Worm (Caenorhabditis elegans): ENCODE measurements around the gene clec-4.

Gene clec-4

ce11 chrII:12542594-12542997 lies 38.3 kb downstream of the clec-4 start (continued):
- TF ChIP-seq F49E8.2 (tag; optimal IDR thresholded peaks at IDR 0.05; ENCODE audit: insufficient read depth) (peak; percentile 11), die-1 (tag; optimal IDR thresholded peaks at IDR 0.05) (peak; percentile 69), madf-6 (GFP tag; IDR thresholded peaks at IDR 0.05) (peak; percentile 41), aptf-2 (GFP tag; conservative IDR thresholded peaks at IDR 0.05) (no peak), ets-4 (GFP tag; optimal IDR thresholded peaks at IDR 0.05) (no peak), lin-26 (GFP tag; IDR thresholded peaks at IDR 0.05) (peak; percentile 90), fkh-3 (tag; optimal IDR thresholded peaks at IDR 0.05) (peak; percentile 27), madf-3 (GFP tag; IDR thresholded peaks at IDR 0.05) (no peak), aptf-3 (GFP tag; IDR thresholded peaks at IDR 0.05) (no peak), Y53F4B.3 (GFP tag; IDR thresholded peaks at IDR 0.05) (no peak), F10E7.11 (tag; optimal IDR thresholded peaks at IDR 0.05) (no peak), Y56A3A.18 (GFP tag; IDR thresholded peaks at IDR 0.05) (no peak), athp-1 (tag; optimal IDR thresholded peaks at IDR 0.05) (peak; percentile 19), attf-6 (GFP tag; IDR thresholded peaks at IDR 0.05) (no peak), ztf-6 (GFP tag; IDR thresholded peaks at IDR 0.05) (no peak), ceh-58 (GFP tag; IDR thresholded peaks at IDR 0.05) (no peak), pbrm-1 (GFP tag; IDR thresholded peaks at IDR 0.05) (no peak), lsl-1 (GFP tag; optimal IDR thresholded peaks at IDR 0.05) (no peak), lsy-27 (tag; optimal IDR thresholded peaks at IDR 0.05; ENCODE audit: borderline replicate concordance, insufficient read depth) (no peak), ccch-3 (GFP tag; optimal IDR thresholded peaks at IDR 0.05) (no peak), F22D6.2 (tag; optimal IDR thresholded peaks at IDR 0.05) (no peak), hrde-1 (tag; optimal IDR thresholded peaks at IDR 0.05; ENCODE audit: borderline replicate concordance) (peak; percentile 67), zfh-2 (GFP tag; conservative IDR thresholded peaks at IDR 0.05) (no peak), Y95B8A.8 (GFP tag; IDR thresholded peaks at IDR 0.05) (no peak), tbp1 (GFP tag; optimal IDR thresholded peaks at IDR 0.05) (peak; percentile 84), hlh-26 (GFP tag; conservative IDR thresholded peaks at IDR 0.05) (no peak), xnd-1 (tag; optimal IDR thresholded peaks at IDR 0.05) (no peak), tbx-9 (tag; optimal IDR thresholded peaks at IDR 0.05; ENCODE audit: borderline replicate concordance) (no peak), mes-4 (tag; optimal IDR thresholded peaks at IDR 0.05) (peak; percentile 39), ceh-91 (GFP tag; IDR thresholded peaks at IDR 0.05) (no peak), hsf-1 (GFP tag; IDR thresholded peaks at IDR 0.05) (no peak), lin-40 (tag; optimal IDR thresholded peaks at IDR 0.05) (no peak), let-526 (GFP tag; IDR thresholded peaks at IDR 0.05) (no peak), bed-1 (GFP tag; IDR thresholded peaks at IDR 0.05) (no peak), chd-7 (tag; optimal IDR thresholded peaks at IDR 0.05) (no peak), madf-8 (GFP tag; conservative IDR thresholded peaks at IDR 0.05) (no peak), F37B4.10 (GFP tag; IDR thresholded peaks at IDR 0.05) (no peak), F23B12.7 (tag; optimal IDR thresholded peaks at IDR 0.05; ENCODE audit: insufficient read depth) (no peak), lin-54 (GFP tag; optimal IDR thresholded peaks at IDR 0.05) (peak; percentile 1), nhr-27 (tag; optimal IDR thresholded peaks at IDR 0.05) (no peak), B0336.3 (GFP tag; IDR thresholded peaks at IDR 0.05) (no peak), nhr-90 (tag; optimal IDR thresholded peaks at IDR 0.05) (peak; percentile 67), pha-4 (tag; optimal IDR thresholded peaks at IDR 0.05) (no peak), mel-28 (tag; optimal IDR thresholded peaks at IDR 0.05; ENCODE audit: borderline replicate concordance) (no peak), B0261.1 (tag; optimal IDR thresholded peaks at IDR 0.05) (peak; percentile 68), nhr-179 (tag; optimal IDR thresholded peaks at IDR 0.05) (no peak), mxl-1 (tag; optimal IDR thresholded peaks at IDR 0.05) (peak; percentile 34), Y79H2A.3 (GFP tag; conservative IDR thresholded peaks at IDR 0.05) (no peak), ceh-27 (GFP tag; optimal IDR thresholded peaks at IDR 0.05) (no peak)

All from whole organism, young adult.